Fruit fly (Drosophila melanogaster) whole organism, embryonic: ENCODE measurements around the gene Oatp33Eb.
A peak's percentile ranks its signal among the peaks of the same experiment; 100 is the strongest.

Experiments used
- BtbVII ChIP-seq: fragments of 200-800 bp; sonication (Bioruptor generic); optimal IDR thresholded peaks from 3 replicates; lab custom pipeline; 2017; ENCODE audit warnings: missing biosample characterization, mild to moderate bottlenecking, missing genetic modification characterization
- CG11695 ChIP-seq: fragments of 200-800 bp; sonication (Bioruptor generic); IDR thresholded peaks from 3 replicates; pipeline ENCODE4 v1.3.6; 2022; ENCODE audit warnings: missing biosample characterization, missing genetic modification characterization
- CG12071 ChIP-seq: fragments of 200-800 bp; sonication (Bioruptor generic); optimal IDR thresholded peaks from 3 replicates; lab custom pipeline; 2018; ENCODE audit warnings: missing biosample characterization, mild to moderate bottlenecking, missing genetic modification characterization
- CG12155 ChIP-seq: fragments of 200-800 bp; sonication (Bioruptor generic); optimal IDR thresholded peaks from 3 replicates; lab custom pipeline; 2016; ENCODE audit warnings: missing biosample characterization, missing genetic modification characterization
- CG12659 ChIP-seq: fragments of 200-800 bp; sonication (Bioruptor generic); optimal IDR thresholded peaks from 3 replicates; lab custom pipeline; 2017; ENCODE audit warnings: mild to moderate bottlenecking, missing biosample characterization, missing genetic modification reagents, missing genetic modification characterization
- CG12942 ChIP-seq: fragments of 200-800 bp; sonication (Bioruptor generic); optimal IDR thresholded peaks from 3 replicates; lab custom pipeline; 2016; ENCODE audit warnings: missing biosample characterization, missing genetic modification characterization
- CG13296 ChIP-seq: fragments of 200-800 bp; sonication (Bioruptor generic); optimal IDR thresholded peaks from 3 replicates; lab custom pipeline; 2018; ENCODE audit warnings: missing biosample characterization, mild to moderate bottlenecking, missing genetic modification characterization
- CG14441 ChIP-seq: fragments of 200-800 bp; sonication (Bioruptor generic); IDR thresholded peaks from 2 replicates; pipeline ENCODE4 v1.3.6; 2022; ENCODE audit warnings: missing biosample characterization, missing genetic modification characterization
- CG1529 ChIP-seq: fragments of 200-800 bp; sonication (Bioruptor generic); optimal IDR thresholded peaks from 3 replicates; lab custom pipeline; 2018; ENCODE audit warnings: missing biosample characterization, missing genetic modification characterization
- CG1647 ChIP-seq: fragments of 200-800 bp; sonication (Bioruptor generic); optimal IDR thresholded peaks from 3 replicates; lab custom pipeline; 2016; ENCODE audit warnings: missing biosample characterization, missing genetic modification characterization
- CG17912 ChIP-seq: fragments of 200-800 bp; sonication (Bioruptor generic); optimal IDR thresholded peaks from 2 replicates; lab custom pipeline; 2018; ENCODE audit warnings: missing biosample characterization, mild to moderate bottlenecking, missing genetic modification characterization
- CG18011 ChIP-seq: fragments of 200-800 bp; sonication (Bioruptor generic); optimal IDR thresholded peaks from 2 replicates; lab custom pipeline; 2017; ENCODE audit warnings: missing biosample characterization, missing genetic modification characterization, mild to moderate bottlenecking, moderate library complexity, missing genotype
- CG2129 ChIP-seq: fragments of 200-800 bp; sonication (Bioruptor generic); IDR thresholded peaks from 2 replicates; pipeline ENCODE4 v1.3.6; 2022; ENCODE audit warnings: missing biosample characterization, missing genetic modification characterization; ENCODE audit not compliant: partially characterized antibody
- CG3407 ChIP-seq: fragments of 200-800 bp; sonication (Bioruptor generic); optimal IDR thresholded peaks from 2 replicates; lab custom pipeline; 2018; ENCODE audit warnings: missing biosample characterization, mild to moderate bottlenecking, missing genetic modification characterization
- CG3995 ChIP-seq: fragments of 200-800 bp; sonication (Bioruptor generic); optimal IDR thresholded peaks from 3 replicates; lab custom pipeline; 2016; ENCODE audit warnings: missing biosample characterization, missing genetic modification characterization
- CG4404 ChIP-seq: fragments of 200-800 bp; sonication (Bioruptor generic); IDR thresholded peaks from 2 replicates; pipeline ENCODE4 v1.3.6; 2022; ENCODE audit warnings: missing biosample characterization, missing genetic modification characterization
- CG4820 ChIP-seq: fragments of 200-800 bp; sonication (Bioruptor generic); optimal IDR thresholded peaks from 3 replicates; lab custom pipeline; 2016; ENCODE audit warnings: missing biosample characterization, missing genetic modification characterization
- CG6765 ChIP-seq: fragments of 200-800 bp; sonication (Bioruptor generic); optimal IDR thresholded peaks from 3 replicates; lab custom pipeline; 2017; ENCODE audit warnings: missing biosample characterization, mild to moderate bottlenecking, missing genetic modification characterization
- CG7271 ChIP-seq: fragments of 200-800 bp; sonication (Bioruptor generic); optimal IDR thresholded peaks from 2 replicates; lab custom pipeline; 2018; ENCODE audit warnings: missing biosample characterization, mild to moderate bottlenecking, missing genetic modification characterization, moderate library complexity
- CG8281 ChIP-seq: fragments of 200-800 bp; sonication (Bioruptor generic); optimal IDR thresholded peaks from 2 replicates; lab custom pipeline; 2018; ENCODE audit warnings: missing biosample characterization, mild to moderate bottlenecking, missing genetic modification characterization, moderate library complexity
- CG8765 ChIP-seq: fragments of 200-800 bp; sonication (Bioruptor generic); IDR thresholded peaks from 2 replicates; pipeline ENCODE4 v1.3.6; 2022; ENCODE audit warnings: missing biosample characterization, missing genetic modification characterization
- CTCF ChIP-seq: fragments of 200-800 bp; sonication (Bioruptor generic); optimal IDR thresholded peaks from 2 replicates; lab custom pipeline; 2017; ENCODE audit warnings: missing biosample characterization, mild to moderate bottlenecking, missing genetic modification characterization, moderate library complexity
- Dbx ChIP-seq: fragments of 200-800 bp; sonication (Bioruptor generic); IDR thresholded peaks from 3 replicates; pipeline ENCODE4 v1.3.6; 2022; ENCODE audit warnings: missing biosample characterization, missing genetic modification characterization
- Eip74EF ChIP-seq, 2 experiments: fragments of 200-800 bp in 1 of 2; fragments of >200 bp in 1 of 2; sonication (Bioruptor generic) in 1 of 2; optimal IDR thresholded peaks; 2 replicates each; lab custom pipeline; 2017 to 2019; ENCODE audit warnings: missing biosample characterization in 2 of 2, missing genetic modification characterization in 2 of 2, mild to moderate bottlenecking in 1 of 2, moderate library complexity in 1 of 2
- Fer1 ChIP-seq: fragments of 200-800 bp; sonication (Bioruptor generic); optimal IDR thresholded peaks from 2 replicates; lab custom pipeline; 2017; ENCODE audit warnings: missing biosample characterization, mild to moderate bottlenecking, missing genetic modification characterization
- Fer3 ChIP-seq: fragments of 200-800 bp; sonication (Bioruptor generic); optimal IDR thresholded peaks from 2 replicates; lab custom pipeline; 2018; ENCODE audit warnings: missing biosample characterization, mild to moderate bottlenecking, missing genetic modification characterization, moderate library complexity
- HmgZ ChIP-seq: fragments of 200-800 bp; sonication (Bioruptor generic); optimal IDR thresholded peaks from 2 replicates; lab custom pipeline; 2018; ENCODE audit warnings: missing biosample characterization, mild to moderate bottlenecking, missing genetic modification characterization
- Hmr ChIP-seq: fragments of 200-800 bp; sonication (Bioruptor generic); optimal IDR thresholded peaks from 3 replicates; lab custom pipeline; 2017; ENCODE audit warnings: mild to moderate bottlenecking, missing biosample characterization, missing genetic modification reagents, missing genetic modification characterization
- NFAT ChIP-seq: fragments of 200-800 bp; sonication (Bioruptor generic); IDR thresholded peaks from 2 replicates; pipeline ENCODE4 v1.3.6; 2022; ENCODE audit warnings: missing biosample characterization, missing genetic modification characterization
- Oaz ChIP-seq: fragments of 200-800 bp; sonication (Bioruptor generic); IDR thresholded peaks from 2 replicates; pipeline ENCODE4 v1.3.6; 2022; ENCODE audit warnings: missing biosample characterization, missing genetic modification characterization
- Sox100B ChIP-seq: fragments of 200-800 bp; sonication (Bioruptor generic); optimal IDR thresholded peaks from 3 replicates; lab custom pipeline; 2018; ENCODE audit warnings: missing biosample characterization, mild to moderate bottlenecking, missing genetic modification characterization
- TFAM ChIP-seq: fragments of 200-800 bp; sonication (Bioruptor generic); optimal IDR thresholded peaks from 2 replicates; lab custom pipeline; 2017; ENCODE audit warnings: missing biosample characterization, missing genetic modification characterization, inconsistent platforms
- Tbp ChIP-seq: fragments of >200 bp; optimal IDR thresholded peaks from 2 replicates; lab custom pipeline; 2018; ENCODE audit warnings: missing biosample characterization, missing genetic modification characterization
- al ChIP-seq: fragments of 200-800 bp; sonication (Bioruptor generic); IDR thresholded peaks from 2 replicates; pipeline ENCODE4 v1.3.6; 2022; ENCODE audit warnings: missing biosample characterization, missing genetic modification characterization
- bcd ChIP-seq: fragments of 200-800 bp; sonication (Bioruptor generic); optimal IDR thresholded peaks from 2 replicates; lab custom pipeline; 2017; ENCODE audit warnings: missing biosample characterization, mild to moderate bottlenecking, missing genetic modification characterization
- btn ChIP-seq: fragments of 200-800 bp; sonication (Bioruptor generic); optimal IDR thresholded peaks from 2 replicates; lab custom pipeline; 2016; ENCODE audit warnings: missing biosample characterization, missing genetic modification characterization
- ewg ChIP-seq: fragments of 200-800 bp; sonication (Bioruptor generic); optimal IDR thresholded peaks from 3 replicates; lab custom pipeline; 2017; ENCODE audit warnings: mild to moderate bottlenecking, missing biosample characterization, missing genetic modification reagents, missing genetic modification characterization
- gcm2 ChIP-seq: fragments of 200-800 bp; sonication (Bioruptor generic); optimal IDR thresholded peaks from 2 replicates; lab custom pipeline; 2016; ENCODE audit warnings: missing biosample characterization, missing genetic modification characterization
- grau ChIP-seq: fragments of 200-800 bp; optimal IDR thresholded peaks from 3 replicates; lab custom pipeline; 2019; ENCODE audit warnings: missing biosample characterization, mild to moderate bottlenecking, missing genetic modification characterization, moderate library complexity
- gsb-n ChIP-seq: fragments of 200-800 bp; sonication (Bioruptor generic); optimal IDR thresholded peaks from 3 replicates; lab custom pipeline; 2018; ENCODE audit warnings: missing biosample characterization, mild to moderate bottlenecking, missing genetic modification characterization
- insv ChIP-seq, 2 experiments: fragments of 200-800 bp; sonication (Bioruptor generic); optimal IDR thresholded peaks; 3 replicates each; lab custom pipeline; 2016 to 2018; ENCODE audit warnings: missing biosample characterization in 2 of 2, missing genetic modification characterization in 2 of 2
- lilli ChIP-seq: fragments of 200-800 bp; sonication (Bioruptor generic); optimal IDR thresholded peaks from 3 replicates; lab custom pipeline; 2016; ENCODE audit warnings: missing biosample characterization, missing genetic modification characterization
- nerfin-1 ChIP-seq: fragments of 200-800 bp; sonication (Bioruptor generic); optimal IDR thresholded peaks from 3 replicates; lab custom pipeline; 2019; ENCODE audit warnings: missing biosample characterization, mild to moderate bottlenecking, missing genetic modification characterization, moderate library complexity
- otp ChIP-seq: fragments of 200-800 bp; sonication (Bioruptor generic); IDR thresholded peaks from 3 replicates; pipeline ENCODE4, ENCODE4 v1.3.6; 2022; ENCODE audit warnings: missing biosample characterization, missing genetic modification characterization
- pzg ChIP-seq: fragments of 200-800 bp; sonication (Bioruptor generic); optimal IDR thresholded peaks from 3 replicates; lab custom pipeline; 2018; ENCODE audit warnings: missing biosample characterization, mild to moderate bottlenecking, missing genetic modification characterization, moderate library complexity
- rib ChIP-seq: fragments of 200-800 bp; sonication (Bioruptor generic); IDR thresholded peaks from 2 replicates; pipeline ENCODE4 v1.3.6; 2022; ENCODE audit warnings: missing biosample characterization, missing genetic modification characterization
- slou ChIP-seq: fragments of 200-800 bp; sonication (Bioruptor generic); optimal IDR thresholded peaks from 3 replicates; lab custom pipeline; 2016; ENCODE audit warnings: missing biosample characterization, missing genetic modification characterization
- stwl ChIP-seq: fragments of 200-800 bp; sonication (Bioruptor generic); optimal IDR thresholded peaks from 3 replicates; lab custom pipeline; 2018; ENCODE audit warnings: missing biosample characterization, mild to moderate bottlenecking, missing genetic modification characterization, moderate library complexity
- tio ChIP-seq: fragments of 200-800 bp; sonication (Bioruptor generic); optimal IDR thresholded peaks from 2 replicates; lab custom pipeline; 2017; ENCODE audit warnings: missing biosample characterization, missing genetic modification characterization, inconsistent platforms
- z ChIP-seq: fragments of 200-800 bp; sonication (Bioruptor generic); IDR thresholded peaks from 3 replicates; pipeline ENCODE4 v1.3.6; 2022; ENCODE audit warnings: missing biosample characterization, missing genetic modification characterization

Gene Oatp33Eb

dm6 chr2L:12421793-12422691 lies 26.2 kb upstream of the Oatp33Eb start (continued):
- TF ChIP-seq Fer1 (GFP tag; lab: Kevin White, UChicago) (peak; percentile 3), CG12942 (GFP tag; lab: Kevin White, UChicago) (no peak), TFAM (GFP tag; lab: Kevin White, UChicago) (no peak), stwl (tag; lab: Kevin White, UChicago) (no peak), CG14441 (GFP tag; lab: Robert Waterston, UW) (no peak), CG7271 (tag; lab: Kevin White, UChicago) (no peak), gcm2 (GFP tag; lab: Kevin White, UChicago) (no peak), lilli (GFP tag; lab: Kevin White, UChicago) (peak; percentile 15), CG13296 (GFP tag; lab: Kevin White, UChicago) (no peak), z (GFP tag; lab: Robert Waterston, UW) (peak; percentile 98), CG12155 (GFP tag; lab: Kevin White, UChicago) (no peak), CG1529 (GFP tag; lab: Kevin White, UChicago) (no peak), NFAT (GFP tag; lab: Robert Waterston, UW) (no peak), bcd (peak; percentile 11), pzg (GFP tag; lab: Kevin White, UChicago) (no peak), Sox100B (GFP tag; lab: Kevin White, UChicago) (peak; percentile 8), CG4820 (GFP tag; lab: Kevin White, UChicago) (no peak), rib (GFP tag; lab: Robert Waterston, UW) (no peak), CG1647 (GFP tag; lab: Kevin White, UChicago) (no peak), Fer3 (tag; lab: Kevin White, UChicago) (no peak), CG3407 (no peak), otp (no peak), CG6765 (no peak), al (GFP tag; lab: Robert Waterston, UW) (no peak), CG18011 (GFP tag; lab: Kevin White, UChicago) (no peak), CG12659 (GFP tag; lab: Kevin White, UChicago) (peak; percentile 1), CG8765 (GFP tag; lab: Robert Waterston, UW) (no peak), CG2129 (GFP tag; lab: Robert Waterston, UW) (no peak), Dbx (no peak), insv (GFP tag; optimal IDR thresholded peaks at IDR 0.05; lab: Kevin White, UChicago) (no peak), nerfin-1 (tag; lab: Kevin White, UChicago) (no peak), CG12071 (GFP tag; lab: Kevin White, UChicago) (no peak), CG17912 (no peak), Eip74EF (GFP tag; optimal IDR thresholded peaks at IDR 0.05; lab: Kevin White, UChicago) (no peak), CG3995 (no peak), Hmr (no peak), CG11695 (GFP tag; lab: Robert Waterston, UW) (no peak), Oaz (GFP tag; lab: Robert Waterston, UW) (no peak), Tbp (GFP tag; lab: Kevin White, UChicago) (no peak), CG4404 (no peak), CG8281 (tag; lab: Kevin White, UChicago) (no peak), ewg (GFP tag; lab: Kevin White, UChicago) (no peak), grau (tag; lab: Kevin White, UChicago) (peak; percentile 30), BtbVII (no peak), btn (no peak), tio (GFP tag; lab: Kevin White, UChicago) (no peak), HmgZ (tag; lab: Kevin White, UChicago) (no peak), slou (GFP tag; lab: Kevin White, UChicago) (no peak), gsb-n (tag; lab: Kevin White, UChicago) (no peak), CTCF (GFP tag; lab: Kevin White, UChicago) (no peak)
